Fruit fly (Drosophila melanogaster) whole organism, embryonic: ENCODE data around the gene fru.

Source experiments
- Asciz ChIP-seq: fragments of 200-800 bp; sonication (Bioruptor generic); optimal IDR thresholded peaks from 2 replicates; lab custom pipeline; 2017; ENCODE audit warnings: missing biosample characterization, mild to moderate bottlenecking, missing genetic modification characterization, missing genetic modification reagents
- Atf-2 ChIP-seq: fragments of 200-800 bp; sonication (Bioruptor generic); optimal IDR thresholded peaks from 2 replicates; lab custom pipeline; 2016; ENCODE audit warnings: missing biosample characterization, missing genetic modification characterization
- Bteb2 ChIP-seq: fragments of 200-800 bp; sonication (Bioruptor generic); optimal IDR thresholded peaks from 2 replicates; lab custom pipeline; 2016; ENCODE audit warnings: missing biosample characterization, missing genetic modification characterization
- CG10431 ChIP-seq: fragments of 200-800 bp; sonication (Bioruptor generic); optimal IDR thresholded peaks from 3 replicates; lab custom pipeline; 2018; ENCODE audit warnings: missing biosample characterization, mild to moderate bottlenecking, missing genetic modification characterization
- CG13775 ChIP-seq: fragments of 200-800 bp; sonication (Bioruptor generic); optimal IDR thresholded peaks from 3 replicates; lab custom pipeline; 2017; ENCODE audit warnings: missing biosample characterization, mild to moderate bottlenecking, missing genetic modification characterization
- CG15514 ChIP-seq: fragments of 200-800 bp; sonication (Bioruptor generic); optimal IDR thresholded peaks from 3 replicates; lab custom pipeline; 2017; ENCODE audit warnings: missing biosample characterization, missing genetic modification characterization, mild to moderate bottlenecking, moderate library complexity, missing genetic modification reagents
- CG16813 ChIP-seq: fragments of 200-800 bp; sonication (Bioruptor generic); IDR thresholded peaks from 3 replicates; pipeline ENCODE4 v1.3.6; 2022; ENCODE audit warnings: missing biosample characterization, missing genetic modification characterization; ENCODE audit not compliant: partially characterized antibody
- CG1832 ChIP-seq: fragments of 200-800 bp; sonication (Bioruptor generic); optimal IDR thresholded peaks from 2 replicates; lab custom pipeline; 2017; ENCODE audit warnings: missing biosample characterization, mild to moderate bottlenecking, missing genetic modification characterization, inconsistent platforms
- CG18619 ChIP-seq: fragments of 200-800 bp; sonication (Bioruptor generic); optimal IDR thresholded peaks from 3 replicates; lab custom pipeline; 2017; ENCODE audit warnings: missing biosample characterization, mild to moderate bottlenecking, missing genetic modification characterization
- CG2889 ChIP-seq: fragments of 200-800 bp; sonication (Bioruptor generic); IDR thresholded peaks from 3 replicates; pipeline ENCODE4 v1.3.6; 2022; ENCODE audit warnings: missing biosample characterization, missing genetic modification characterization
- CG31388 ChIP-seq: fragments of 200-800 bp; sonication (Bioruptor generic); optimal IDR thresholded peaks from 2 replicates; lab custom pipeline; 2016; ENCODE audit warnings: missing biosample characterization, missing genetic modification characterization
- CG6272 ChIP-seq: fragments of 200-800 bp; sonication (Bioruptor generic); IDR thresholded peaks from 2 replicates; pipeline ENCODE4 v1.3.6; 2022; ENCODE audit warnings: missing biosample characterization, missing genetic modification characterization
- CG6791 ChIP-seq: fragments of 200-800 bp; sonication (Bioruptor generic); IDR thresholded peaks from 3 replicates; pipeline ENCODE4 v1.3.6; 2022; ENCODE audit warnings: missing biosample characterization, missing genetic modification characterization; ENCODE audit not compliant: partially characterized antibody
- CG7987 ChIP-seq: fragments of 200-800 bp; sonication (Bioruptor generic); optimal IDR thresholded peaks from 2 replicates; lab custom pipeline; 2018; ENCODE audit warnings: missing biosample characterization, mild to moderate bottlenecking, missing genetic modification characterization, moderate library complexity
- CkIIα-i1 ChIP-seq: fragments of 200-800 bp; sonication (Bioruptor generic); IDR thresholded peaks from 2 replicates; pipeline ENCODE4 v1.3.6; 2022; ENCODE audit warnings: missing biosample characterization, missing genetic modification characterization
- Dfd ChIP-seq, 2 experiments: fragments of >200 bp; optimal IDR thresholded peaks; 2 replicates each; lab custom pipeline; 2017; ENCODE audit warnings: missing biosample characterization in 2 of 2, missing genetic modification characterization in 2 of 2
- Fer1 ChIP-seq: fragments of 200-800 bp; sonication (Bioruptor generic); optimal IDR thresholded peaks from 2 replicates; lab custom pipeline; 2017; ENCODE audit warnings: missing biosample characterization, mild to moderate bottlenecking, missing genetic modification characterization
- Gug ChIP-seq: fragments of 200-800 bp; sonication (Bioruptor generic); IDR thresholded peaks from 4 replicates; pipeline ENCODE4 v1.3.6; 2022; ENCODE audit warnings: missing biosample characterization, missing genetic modification characterization
- H15 ChIP-seq: fragments of 200-800 bp; sonication (Bioruptor generic); IDR thresholded peaks from 3 replicates; pipeline ENCODE4 v1.3.6; 2022; ENCODE audit warnings: missing biosample characterization, missing genetic modification characterization
- HLH3B ChIP-seq: fragments of 200-800 bp; sonication (Bioruptor generic); IDR thresholded peaks from 2 replicates; pipeline ENCODE4 v1.3.6; 2022; ENCODE audit warnings: missing biosample characterization, missing genetic modification characterization
- Hmx ChIP-seq: fragments of 200-800 bp; sonication (Bioruptor generic); optimal IDR thresholded peaks from 2 replicates; lab custom pipeline; 2016; ENCODE audit warnings: missing biosample characterization, missing genetic modification characterization
- Hr51 ChIP-seq, 2 experiments: fragments of 200-800 bp; sonication (Bioruptor generic); optimal IDR thresholded peaks; 2 replicates in 1 of 2; 3 replicates in 1 of 2; lab custom pipeline; 2016 to 2018; ENCODE audit warnings: missing biosample characterization in 2 of 2, missing genetic modification characterization in 2 of 2, mild to moderate bottlenecking in 1 of 2, moderate library complexity in 1 of 2
- MBD-R2 ChIP-seq: fragments of 200-800 bp; sonication (Bioruptor generic); IDR thresholded peaks from 2 replicates; pipeline ENCODE4 v1.3.6; 2022; ENCODE audit warnings: missing biosample characterization, missing genetic modification characterization
- Mad ChIP-seq: fragments of 200-800 bp; sonication (Bioruptor generic); optimal IDR thresholded peaks from 2 replicates; lab custom pipeline; 2016; ENCODE audit warnings: missing biosample characterization, missing genetic modification characterization
- Meics ChIP-seq: fragments of 200-800 bp; sonication (Bioruptor generic); optimal IDR thresholded peaks from 2 replicates; lab custom pipeline; 2017; ENCODE audit warnings: missing biosample characterization, mild to moderate bottlenecking, missing genetic modification characterization
- Sry-β ChIP-seq: fragments of 200-800 bp; sonication (Bioruptor generic); optimal IDR thresholded peaks from 2 replicates; lab custom pipeline; 2018; ENCODE audit warnings: missing biosample characterization, mild to moderate bottlenecking, missing genetic modification characterization, moderate library complexity
- aop ChIP-seq: fragments of 200-800 bp; sonication (Bioruptor generic); IDR thresholded peaks from 2 replicates; pipeline ENCODE4 v1.3.6; 2022; ENCODE audit warnings: missing biosample characterization, missing genetic modification characterization
- bigmax ChIP-seq: fragments of 200-800 bp; sonication (Bioruptor generic); optimal IDR thresholded peaks from 2 replicates; lab custom pipeline; 2018; ENCODE audit warnings: missing biosample characterization, mild to moderate bottlenecking, missing genetic modification characterization
- ci ChIP-seq: fragments of 200-800 bp; sonication (Bioruptor generic); IDR thresholded peaks from 3 replicates; pipeline ENCODE4 v1.3.6; 2022; ENCODE audit warnings: missing biosample characterization, missing genetic modification characterization
- crol ChIP-seq: fragments of 200-800 bp; sonication (Bioruptor generic); IDR thresholded peaks from 2 replicates; pipeline ENCODE4 v1.3.6; 2022; ENCODE audit warnings: missing biosample characterization, missing genetic modification characterization
- danr ChIP-seq: fragments of 200-800 bp; sonication (Bioruptor generic); IDR thresholded peaks from 2 replicates; pipeline ENCODE4 v1.3.6; 2022; ENCODE audit warnings: missing biosample characterization, missing genetic modification characterization
- dimm ChIP-seq: fragments of 200-800 bp; sonication (Bioruptor generic); IDR thresholded peaks from 2 replicates; pipeline ENCODE4 v1.3.6; 2022; ENCODE audit warnings: missing biosample characterization, missing genetic modification characterization
- exex ChIP-seq: fragments of 200-800 bp; sonication (Bioruptor generic); optimal IDR thresholded peaks from 4 replicates; lab custom pipeline; 2018; ENCODE audit warnings: missing biosample characterization, mild to moderate bottlenecking, missing genetic modification characterization, moderate library complexity
- eyg ChIP-seq: fragments of 200-800 bp; sonication (Bioruptor generic); optimal IDR thresholded peaks from 3 replicates; lab custom pipeline; 2016; ENCODE audit warnings: missing biosample characterization, missing genetic modification characterization
- fd96Cb ChIP-seq: fragments of 200-800 bp; sonication (Bioruptor generic); optimal IDR thresholded peaks from 2 replicates; lab custom pipeline; 2018; ENCODE audit warnings: missing biosample characterization, mild to moderate bottlenecking, missing genetic modification characterization, moderate library complexity
- gce ChIP-seq: fragments of 200-800 bp; sonication (Bioruptor generic); IDR thresholded peaks from 3 replicates; pipeline ENCODE4 v1.3.6; 2022; ENCODE audit warnings: missing biosample characterization, missing genetic modification characterization
- grn ChIP-seq: fragments of 200-800 bp; sonication (Bioruptor generic); optimal IDR thresholded peaks from 3 replicates; lab custom pipeline; 2017; ENCODE audit warnings: missing biosample characterization, missing genetic modification characterization
- hth ChIP-seq: fragments of >200 bp; optimal IDR thresholded peaks from 2 replicates; lab custom pipeline; 2017; ENCODE audit warnings: inconsistent platforms
- ind ChIP-seq: fragments of 200-800 bp; sonication (Bioruptor generic); optimal IDR thresholded peaks from 3 replicates; lab custom pipeline; 2016; ENCODE audit warnings: missing biosample characterization, missing genetic modification characterization
- lbe ChIP-seq: fragments of 200-800 bp; sonication (Bioruptor generic); optimal IDR thresholded peaks from 2 replicates; lab custom pipeline; 2016; ENCODE audit warnings: missing biosample characterization, mild to moderate bottlenecking, missing genetic modification characterization
- lov ChIP-seq, 2 experiments: fragments of 200-800 bp in 1 of 2; fragments of >200 bp in 1 of 2; sonication (Bioruptor generic) in 1 of 2; IDR thresholded peaks in 1 of 2; optimal IDR thresholded peaks in 1 of 2; 2 replicates in 1 of 2; 3 replicates in 1 of 2; pipeline versions ENCODE4 v1.3.6 to Lab custom; 2017 to 2022; ENCODE audit warnings: missing biosample characterization in 1 of 2, missing genetic modification characterization in 1 of 2
- nmo ChIP-seq: fragments of 200-800 bp; sonication (Bioruptor generic); optimal IDR thresholded peaks from 2 replicates; lab custom pipeline; 2018; ENCODE audit warnings: missing biosample characterization, mild to moderate bottlenecking, missing genetic modification characterization, moderate library complexity
- odd ChIP-seq: fragments of 200-800 bp; sonication (Bioruptor generic); optimal IDR thresholded peaks from 2 replicates; lab custom pipeline; 2017; ENCODE audit warnings: missing biosample characterization, mild to moderate bottlenecking, missing genetic modification characterization
- pb ChIP-seq: fragments of 200-800 bp; sonication (Bioruptor generic); optimal IDR thresholded peaks from 3 replicates; lab custom pipeline; 2016; ENCODE audit warnings: missing biosample characterization, missing genetic modification characterization
- pum ChIP-seq: fragments of 200-800 bp; sonication (Bioruptor generic); optimal IDR thresholded peaks from 2 replicates; lab custom pipeline; 2016; ENCODE audit warnings: missing biosample characterization, missing genetic modification characterization
- sug ChIP-seq: fragments of 200-800 bp; optimal IDR thresholded peaks from 2 replicates; lab custom pipeline; 2019; ENCODE audit warnings: missing biosample characterization, mild to moderate bottlenecking, missing genetic modification characterization, moderate library complexity
- tap ChIP-seq: fragments of 200-800 bp; optimal IDR thresholded peaks from 3 replicates; lab custom pipeline; 2019; ENCODE audit warnings: missing biosample characterization, mild to moderate bottlenecking, missing genetic modification characterization, moderate library complexity
- trem ChIP-seq: fragments of 200-800 bp; optimal IDR thresholded peaks from 3 replicates; lab custom pipeline; 2019; ENCODE audit warnings: missing biosample characterization, mild to moderate bottlenecking, missing genetic modification characterization, moderate library complexity
- ttk ChIP-seq: fragments of 200-800 bp; sonication (Bioruptor generic); IDR thresholded peaks from 2 replicates; pipeline ENCODE4 v2.1.2; 2022; ENCODE audit warnings: missing biosample characterization, missing genetic modification characterization
- vfl ChIP-seq: fragments of 200-800 bp; sonication (Bioruptor generic); optimal IDR thresholded peaks from 2 replicates; lab custom pipeline; 2016; ENCODE audit warnings: missing biosample characterization, missing genetic modification characterization

Gene fru

dm6 chr3R:18583881-18584545 lies 38.6 kb upstream of the fru start (continued):
- no peak for TF ChIP-seq Dfd (GFP tag; optimal IDR thresholded peaks at IDR 0.05; lab: Kevin White, UChicago)
- TF ChIP-seq grn: peak; percentile 77
- TF ChIP-seq odd (GFP tag; lab: Kevin White, UChicago): peak; percentile 96
- peak; percentile 85 for TF ChIP-seq Hmx (GFP tag; lab: Kevin White, UChicago)
- TF ChIP-seq CkIIα-i1: peak; percentile 56; the same call in 1 of the 2 replicates
- TF ChIP-seq lbe (GFP tag; lab: Kevin White, UChicago): peak; percentile 33
- no peak for TF ChIP-seq CG6791
- peak; percentile 98 for TF ChIP-seq crol (GFP tag; lab: Robert Waterston, UW)
- peak; percentile 97 for TF ChIP-seq fd96Cb (tag; lab: Kevin White, UChicago)
- TF ChIP-seq CG31388 (GFP tag; lab: Kevin White, UChicago): peak; percentile 91
- peak; percentile 97 for TF ChIP-seq Meics (GFP tag; lab: Kevin White, UChicago)
- peak; percentile 95 for TF ChIP-seq H15 (GFP tag; lab: Robert Waterston, UW)
- TF ChIP-seq CG6272: peak; percentile 86
- no peak for TF ChIP-seq hth
- TF ChIP-seq dimm (GFP tag; lab: Robert Waterston, UW): peak; percentile 78
- peak; percentile 96 for TF ChIP-seq Fer1 (GFP tag; lab: Kevin White, UChicago)
- peak; percentile 88 for TF ChIP-seq danr
- TF ChIP-seq ttk (GFP tag; lab: Robert Waterston, UW): peak; percentile 95
- TF ChIP-seq CG13775 (GFP tag; lab: Kevin White, UChicago): peak; percentile 97
- peak; percentile 91 for TF ChIP-seq CG2889 (GFP tag; lab: Robert Waterston, UW)
- TF ChIP-seq vfl: peak; percentile 96
- peak; percentile 96 for TF ChIP-seq CG7987 (GFP tag; lab: Kevin White, UChicago)
- peak; percentile 96 for TF ChIP-seq Bteb2 (GFP tag; lab: Kevin White, UChicago)
- peak; percentile 90 for TF ChIP-seq gce
- TF ChIP-seq nmo (GFP tag; lab: Kevin White, UChicago): peak; percentile 98
- TF ChIP-seq Gug (GFP tag; lab: Robert Waterston, UW): peak; percentile 91
- peak; percentile 97 for TF ChIP-seq tap (tag; lab: Kevin White, UChicago)
- TF ChIP-seq HLH3B (GFP tag; lab: Robert Waterston, UW): peak; percentile 94
- TF ChIP-seq pb (GFP tag; lab: Kevin White, UChicago): peak; percentile 89
- TF ChIP-seq Hr51 (GFP tag; optimal IDR thresholded peaks at IDR 0.05; lab: Kevin White, UChicago): peak; percentile 94 to 97
- TF ChIP-seq Atf-2 (GFP tag; lab: Kevin White, UChicago): peak; percentile 97
- peak; percentile 87 for TF ChIP-seq aop (GFP tag; lab: Robert Waterston, UW)
- TF ChIP-seq Asciz: peak; percentile 98
- no peak for TF ChIP-seq CG1832
- peak; percentile 97 for TF ChIP-seq CG18619
- TF ChIP-seq CG16813: no peak
- TF ChIP-seq Sry-β (GFP tag; lab: Kevin White, UChicago): peak; percentile 77
- peak; percentile 96 for TF ChIP-seq sug (tag; lab: Kevin White, UChicago)
- peak; percentile 92 for TF ChIP-seq eyg (GFP tag; lab: Kevin White, UChicago)
- TF ChIP-seq trem: peak; percentile 95
- TF ChIP-seq lov (optimal IDR thresholded peaks at IDR 0.05; lab: Kevin White, UChicago): no peak
- TF ChIP-seq lov (GFP tag; IDR thresholded peaks at IDR 0.05; lab: Robert Waterston, UW): peak; percentile 94
- peak; percentile 95 for TF ChIP-seq ci (GFP tag; lab: Robert Waterston, UW)
- TF ChIP-seq CG15514 (GFP tag; lab: Kevin White, UChicago): peak; percentile 89
- TF ChIP-seq Mad (GFP tag; lab: Kevin White, UChicago): peak; percentile 96
- TF ChIP-seq pum (GFP tag; lab: Kevin White, UChicago): peak; percentile 96
- peak; percentile 76 for TF ChIP-seq MBD-R2 (GFP tag; lab: Robert Waterston, UW)
- peak; percentile 96 for TF ChIP-seq CG10431 (GFP tag; lab: Kevin White, UChicago)
- TF ChIP-seq ind (GFP tag; lab: Kevin White, UChicago): peak; percentile 95
- TF ChIP-seq bigmax: peak; percentile 56
- peak; percentile 72 for TF ChIP-seq exex
